Worm (Caenorhabditis elegans) whole organism, young adult: ENCODE results near the gene srw-43.

Experiments used
- B0261.1 ChIP-seq: sonication (generic microtip); optimal IDR thresholded peaks from 2 replicates; lab custom pipeline; 2016; ENCODE audit warnings: mild to moderate bottlenecking, missing genetic modification characterization, moderate library complexity, missing compliant biosample characterization
- D2030.7 ChIP-seq: fragments of 200-800 bp; sonication (Bioruptor generic); IDR thresholded peaks from 2 replicates; pipeline ENCODE4 v1.3.6; 2022; ENCODE audit warnings: missing genetic modification reagents, missing genetic modification characterization, missing compliant biosample characterization
- F39B2.1 ChIP-seq: fragments of 200-800 bp; sonication (Bioruptor generic); IDR thresholded peaks from 2 replicates; pipeline ENCODE4 v1.3.6; 2022; ENCODE audit warnings: missing genetic modification reagents, missing genetic modification characterization, missing compliant biosample characterization
- F49E8.2 ChIP-seq: sonication (generic microtip); optimal IDR thresholded peaks from 3 replicates; lab custom pipeline; 2017; ENCODE audit warnings: missing genetic modification characterization, mild to moderate bottlenecking, missing compliant biosample characterization, antibody characterized with exemption, moderate library complexity; ENCODE audit not compliant: insufficient read depth
- F57C9.4 ChIP-seq: sonication (generic microtip); optimal IDR thresholded peaks from 2 replicates; lab custom pipeline; 2017; ENCODE audit warnings: mild to moderate bottlenecking, missing genetic modification characterization, missing compliant biosample characterization
- Y53F4B.3 ChIP-seq: fragments of 200-800 bp; sonication (Bioruptor generic); IDR thresholded peaks from 2 replicates; pipeline ENCODE4 v1.3.6; 2022; ENCODE audit warnings: missing genetic modification reagents, missing genetic modification characterization, missing compliant biosample characterization
- Y56A3A.18 ChIP-seq: fragments of 200-800 bp; sonication (Bioruptor generic); IDR thresholded peaks from 2 replicates; pipeline ENCODE4 v1.3.6; 2022; ENCODE audit warnings: missing genetic modification reagents, missing genetic modification characterization, missing compliant biosample characterization
- Y95B8A.8 ChIP-seq: fragments of 200-800 bp; sonication (Bioruptor generic); IDR thresholded peaks from 2 replicates; pipeline ENCODE4 v1.3.6; 2022; ENCODE audit warnings: missing genetic modification reagents, missing genetic modification characterization, missing compliant biosample characterization
- ZK185.1 ChIP-seq: sonication (generic microtip); optimal IDR thresholded peaks from 2 replicates; lab custom pipeline; 2016; ENCODE audit warnings: mild to moderate bottlenecking, missing genetic modification characterization, missing compliant biosample characterization; ENCODE audit not compliant: poor library complexity, severe bottlenecking
- athp-1 ChIP-seq: sonication (generic microtip); optimal IDR thresholded peaks from 2 replicates; lab custom pipeline; 2017; ENCODE audit warnings: mild to moderate bottlenecking, missing genetic modification characterization, missing compliant biosample characterization
- attf-6 ChIP-seq: fragments of 200-800 bp; sonication (Bioruptor generic); IDR thresholded peaks from 2 replicates; pipeline ENCODE4 v1.3.6; 2022; ENCODE audit warnings: missing genetic modification reagents, missing genetic modification characterization, missing compliant biosample characterization
- bed-1 ChIP-seq: fragments of 200-800 bp; sonication (Bioruptor generic); IDR thresholded peaks from 2 replicates; pipeline ENCODE4 v1.3.6; 2022; ENCODE audit warnings: missing genetic modification reagents, missing genetic modification characterization, missing compliant biosample characterization
- ccch-3 ChIP-seq: fragments of 200-800 bp; sonication (Bioruptor generic); optimal IDR thresholded peaks from 2 replicates; lab custom pipeline; 2018; ENCODE audit warnings: mild to moderate bottlenecking, missing genetic modification characterization, missing compliant biosample characterization
- cebp-2 ChIP-seq: fragments of 200-800 bp; sonication (Bioruptor generic); IDR thresholded peaks from 2 replicates; pipeline ENCODE4 v1.3.6; 2022; ENCODE audit warnings: missing genetic modification characterization, missing compliant biosample characterization
- chd-7 ChIP-seq: sonication (generic microtip); optimal IDR thresholded peaks from 2 replicates; lab custom pipeline; 2016; ENCODE audit warnings: mild to moderate bottlenecking, missing genetic modification characterization, moderate library complexity, missing compliant biosample characterization
- dox-1 ChIP-seq: fragments of 200-800 bp; sonication (Bioruptor generic); IDR thresholded peaks from 2 replicates; pipeline ENCODE4 v1.3.6; 2022; ENCODE audit warnings: missing genetic modification reagents, missing genetic modification characterization, missing compliant biosample characterization
- efl-1 ChIP-seq: fragments of 150-350 bp; optimal IDR thresholded peaks from 2 replicates; lab custom pipeline; 2014; ENCODE audit warnings: missing biosample characterization, missing genetic modification reagents, missing genetic modification characterization
- egl-18 ChIP-seq: fragments of 200-800 bp; sonication (Bioruptor generic); IDR thresholded peaks from 2 replicates; pipeline ENCODE4 v1.3.6; 2022; ENCODE audit warnings: missing genetic modification reagents, missing genetic modification characterization, missing compliant biosample characterization
- egl-44 ChIP-seq: fragments of 200-800 bp; sonication (Bioruptor generic); IDR thresholded peaks from 2 replicates; pipeline ENCODE4 v1.3.6; 2022; ENCODE audit warnings: missing genetic modification reagents, missing genetic modification characterization, missing compliant biosample characterization
- ets-4 ChIP-seq: fragments of 200-800 bp; sonication (Bioruptor generic); optimal IDR thresholded peaks from 2 replicates; lab custom pipeline; 2018; ENCODE audit warnings: mild to moderate bottlenecking, missing genetic modification characterization, missing compliant biosample characterization
- him-1 ChIP-seq: sonication (generic microtip); optimal IDR thresholded peaks from 2 replicates; lab custom pipeline; 2016; ENCODE audit warnings: missing genotype, missing genetic modification reagents, missing genetic modification characterization, missing compliant biosample characterization
- hlh-12 ChIP-seq: sonication (generic microtip); optimal IDR thresholded peaks from 2 replicates; lab custom pipeline; 2016; ENCODE audit warnings: missing genetic modification characterization, missing compliant biosample characterization
- hlh-26 ChIP-seq: fragments of 200-800 bp; sonication (Bioruptor generic); conservative IDR thresholded peaks from 2 replicates; pipeline ENCODE4 v1.3.6; 2022; ENCODE audit warnings: missing genetic modification reagents, missing genetic modification characterization, missing compliant biosample characterization
- hrde-1 ChIP-seq: sonication (generic microtip); optimal IDR thresholded peaks from 2 replicates; lab custom pipeline; 2016; ENCODE audit warnings: missing genetic modification characterization, mild to moderate bottlenecking, missing compliant biosample characterization, moderate library complexity, missing genotype, missing genetic modification reagents, borderline replicate concordance
- lin-26 ChIP-seq: fragments of 200-800 bp; sonication (Bioruptor generic); IDR thresholded peaks from 2 replicates; pipeline ENCODE4 v1.3.6; 2022; ENCODE audit warnings: missing genetic modification reagents, missing genetic modification characterization, missing compliant biosample characterization
- lin-35 ChIP-seq, 3 experiments: fragments of 150-350 bp in 2 of 3; sonication (generic microtip) in 1 of 3; optimal IDR thresholded peaks; 2 replicates each; lab custom pipeline; 2014 to 2018; ENCODE audit warnings: missing biosample characterization in 3 of 3, missing genetic modification characterization in 3 of 3, missing genetic modification reagents in 3 of 3
- lin-54 ChIP-seq: fragments of 200-800 bp; sonication (Bioruptor generic); optimal IDR thresholded peaks from 2 replicates; lab custom pipeline; 2018; ENCODE audit warnings: mild to moderate bottlenecking, missing genetic modification characterization, missing compliant biosample characterization
- madf-10 ChIP-seq: sonication (generic microtip); optimal IDR thresholded peaks from 2 replicates; lab custom pipeline; 2016; ENCODE audit warnings: mild to moderate bottlenecking, missing genetic modification characterization, missing compliant biosample characterization
- madf-6 ChIP-seq: fragments of 200-800 bp; sonication (Bioruptor generic); IDR thresholded peaks from 2 replicates; pipeline ENCODE4 v1.3.6; 2022; ENCODE audit warnings: missing genetic modification reagents, missing genetic modification characterization, missing compliant biosample characterization
- mcd-1 ChIP-seq: fragments of 200-800 bp; sonication (Bioruptor generic); IDR thresholded peaks from 2 replicates; pipeline ENCODE4 v1.3.6; 2022; ENCODE audit warnings: missing genetic modification reagents, missing genetic modification characterization, missing compliant biosample characterization
- mel-28 ChIP-seq: sonication (generic microtip); optimal IDR thresholded peaks from 2 replicates; lab custom pipeline; 2016; ENCODE audit warnings: borderline replicate concordance, mild to moderate bottlenecking, missing genetic modification characterization, missing compliant biosample characterization
- mes-4 ChIP-seq: sonication (generic microtip); optimal IDR thresholded peaks from 2 replicates; lab custom pipeline; 2016; ENCODE audit warnings: missing genotype, missing genetic modification characterization, missing compliant biosample characterization
- nfya-1 ChIP-seq: sonication (generic microtip); optimal IDR thresholded peaks from 2 replicates; lab custom pipeline; 2017; ENCODE audit warnings: antibody characterized with exemption, missing compliant biosample characterization, missing genetic modification characterization, borderline replicate concordance; ENCODE audit not compliant: insufficient read depth
- nfyb-1 ChIP-seq: fragments of 200-800 bp; sonication (Bioruptor generic); IDR thresholded peaks from 2 replicates; pipeline ENCODE4 v1.3.6; 2022; ENCODE audit warnings: missing genetic modification reagents, missing genetic modification characterization, missing compliant biosample characterization
- nhr-80 ChIP-seq: sonication (generic microtip); optimal IDR thresholded peaks from 2 replicates; lab custom pipeline; 2016; ENCODE audit warnings: missing genetic modification characterization, missing compliant biosample characterization
- pbrm-1 ChIP-seq: fragments of 200-800 bp; sonication (Bioruptor generic); IDR thresholded peaks from 2 replicates; pipeline ENCODE4 v1.3.6; 2022; ENCODE audit warnings: missing genetic modification reagents, missing genetic modification characterization, missing compliant biosample characterization
- snpc-1.1 ChIP-seq: sonication (generic microtip); optimal IDR thresholded peaks from 2 replicates; lab custom pipeline; 2017; ENCODE audit warnings: missing genetic modification characterization, mild to moderate bottlenecking, missing compliant biosample characterization, antibody characterized with exemption, moderate library complexity, missing genotype, missing genetic modification reagents; ENCODE audit not compliant: insufficient read depth
- snpc-4 ChIP-seq, 5 experiments: fragments of 150-350 bp in 1 of 5; sonication (generic microtip) in 4 of 5; optimal IDR thresholded peaks; 2 replicates each; lab custom pipeline; 2014 to 2018; ENCODE audit warnings: missing genetic modification characterization in 5 of 5, missing biosample characterization in 3 of 5, antibody characterized with exemption in 2 of 5, mild to moderate bottlenecking in 2 of 5, missing compliant biosample characterization in 2 of 5, missing genotype in 2 of 5, moderate library complexity in 2 of 5, missing genetic modification reagents in 1 of 5
- unc-130 ChIP-seq: sonication (generic microtip); optimal IDR thresholded peaks from 2 replicates; lab custom pipeline; 2016; ENCODE audit warnings: missing genetic modification reagents, missing genetic modification characterization, missing compliant biosample characterization
- unc-62 ChIP-seq: fragments of 150-350 bp; optimal IDR thresholded peaks from 2 replicates; lab custom pipeline; 2014; ENCODE audit warnings: missing biosample characterization, missing genetic modification reagents, missing genetic modification characterization
- zim-3 ChIP-seq: sonication (generic microtip); optimal IDR thresholded peaks from 2 replicates; lab custom pipeline; 2017; ENCODE audit warnings: mild to moderate bottlenecking, missing genetic modification characterization, moderate library complexity, missing compliant biosample characterization
- ztf-18 ChIP-seq: sonication (generic microtip); optimal IDR thresholded peaks from 2 replicates; lab custom pipeline; 2016; ENCODE audit warnings: missing genotype, mild to moderate bottlenecking, missing genetic modification characterization, missing compliant biosample characterization
- ztf-25 ChIP-seq: fragments of 200-800 bp; sonication (Bioruptor generic); IDR thresholded peaks from 2 replicates; pipeline ENCODE4 v1.3.6; 2022; ENCODE audit warnings: missing genetic modification reagents, missing genetic modification characterization, missing compliant biosample characterization

srw-43 gene

ce11 chrV:16640366-16640765 lies 45.5 kb upstream of the srw-43 start (continued):
- TF ChIP-seq madf-6 (GFP tag; lab: Robert Waterston, UW) (peak; percentile 45; the same call in 1 of the 2 replicates), F49E8.2 (tag; lab: Kevin White, UChicago) (peak; percentile 10), B0261.1 (tag; lab: Kevin White, UChicago) (peak; percentile 79), hlh-26 (GFP tag; lab: Robert Waterston, UW) (no peak), nhr-80 (peak; percentile 5), ZK185.1 (tag; lab: Kevin White, UChicago) (peak; percentile 57), lin-26 (peak; percentile 74), lin-54 (GFP tag; lab: Kevin White, UChicago) (peak; percentile 16), unc-130 (GFP tag; lab: Kevin White, UChicago) (no peak), chd-7 (tag; lab: Kevin White, UChicago) (peak; percentile 22), nfya-1 (tag; lab: Kevin White, UChicago) (no peak), nfyb-1 (GFP tag; lab: Robert Waterston, UW) (peak; percentile 70), D2030.7 (GFP tag; lab: Robert Waterston, UW) (peak; percentile 37; the same call in 1 of the 2 replicates), pbrm-1 (GFP tag; lab: Robert Waterston, UW) (0 out of 2 replicates have a peak, but pooled peaks have one; percentile 53), egl-18 (GFP tag; lab: Robert Waterston, UW) (no peak), dox-1 (GFP tag; lab: Robert Waterston, UW) (peak; percentile 72), Y53F4B.3 (GFP tag; lab: Robert Waterston, UW) (no peak), athp-1 (tag; lab: Kevin White, UChicago) (peak; percentile 7), snpc-4 (GFP tag; optimal IDR thresholded peaks at IDR 0.05; lab: Kevin White, UChicago) (peak; percentile 63), snpc-4 (tag; optimal IDR thresholded peaks at IDR 0.05; lab: Kevin White, UChicago) (peak in 2 of 4 experiments; percentile 18 to 83), bed-1 (GFP tag; lab: Robert Waterston, UW) (no peak), mes-4 (tag; lab: Kevin White, UChicago) (no peak), Y95B8A.8 (no peak), cebp-2 (GFP tag; lab: Robert Waterston, UW) (0 out of 2 replicates have a peak, but pooled peaks have one; percentile 77), ztf-18 (tag; lab: Kevin White, UChicago) (peak; percentile 46), lin-35 (GFP tag; optimal IDR thresholded peaks at IDR 0.05; lab: Kevin White, UChicago) (no peak), Y56A3A.18 (GFP tag; lab: Robert Waterston, UW) (0 out of 2 replicates have a peak, but pooled peaks have one; percentile 53), egl-44 (GFP tag; lab: Robert Waterston, UW) (no peak), mcd-1 (GFP tag; lab: Robert Waterston, UW) (0 out of 2 replicates have a peak, but pooled peaks have one; percentile 15)

ce11 chrV:16643558-16643957 lies 42.3 kb upstream of the srw-43 start, which contains the start of gene srw-77:
Gene srw-77 (minus strand): TSS chrV:16643658.
- TF ChIP-seq cebp-2 (GFP tag; lab: Robert Waterston, UW) (no peak), madf-6 (GFP tag; lab: Robert Waterston, UW) (no peak), madf-10 (no peak), efl-1 (GFP tag; lab: Kevin White, UChicago) (no peak), mel-28 (no peak), hlh-12 (tag; lab: Kevin White, UChicago) (no peak), ccch-3 (no peak)

ce11 chrV:16645201-16645940 lies 40.5 kb upstream of the srw-43 start, which contains the start of gene W06G6.17:
Gene W06G6.17 (minus strand): TSS chrV:16645251.
- TF ChIP-seq ztf-25: 0 out of 2 replicates have a peak, but pooled peaks have one; percentile 20
- TF ChIP-seq him-1 (tag; lab: Kevin White, UChicago): peak; percentile 56
- no peak for TF ChIP-seq F39B2.1 (GFP tag; lab: Robert Waterston, UW)
- no peak for TF ChIP-seq mcd-1 (GFP tag; lab: Robert Waterston, UW)
- TF ChIP-seq zim-3 (tag; lab: Kevin White, UChicago): no peak
- TF ChIP-seq attf-6 (GFP tag; lab: Robert Waterston, UW): peak; percentile 72; the same call in 1 of the 2 replicates
- TF ChIP-seq ztf-18 (tag; lab: Kevin White, UChicago): peak; percentile 20
- TF ChIP-seq F49E8.2 (tag; lab: Kevin White, UChicago): no peak
- TF ChIP-seq snpc-1.1 (tag; lab: Kevin White, UChicago): peak; percentile 56
- TF ChIP-seq hrde-1: no peak
- TF ChIP-seq ZK185.1 (tag; lab: Kevin White, UChicago): no peak
- TF ChIP-seq unc-62 (GFP tag; lab: Kevin White, UChicago): no peak
- no peak for TF ChIP-seq ets-4 (GFP tag; lab: Kevin White, UChicago)
- no peak for TF ChIP-seq F57C9.4 (tag; lab: Kevin White, UChicago)
